Fruit fly (Drosophila melanogaster) whole organism, embryonic: ENCODE measurements around the gene Sf3b6.

ENCODE experiments used
- ATbp ChIP-seq: fragments of 200-800 bp; sonication (Bioruptor generic); optimal IDR thresholded peaks from 2 replicates; lab custom pipeline; 2017; ENCODE audit warnings: missing biosample characterization, mild to moderate bottlenecking, missing genetic modification characterization, missing genetic modification reagents
- C15 ChIP-seq: fragments of 200-800 bp; sonication (Bioruptor generic); IDR thresholded peaks from 3 replicates; pipeline ENCODE4 v1.3.6; 2022; ENCODE audit warnings: missing biosample characterization, missing genetic modification characterization
- CG15601 ChIP-seq: fragments of 200-800 bp; sonication (Bioruptor generic); optimal IDR thresholded peaks from 3 replicates; lab custom pipeline; 2019; ENCODE audit warnings: missing biosample characterization, mild to moderate bottlenecking, missing genetic modification characterization, moderate library complexity
- CG17328 ChIP-seq: fragments of 200-800 bp; sonication (Bioruptor generic); IDR thresholded peaks from 2 replicates; pipeline ENCODE4 v1.3.6; 2022; ENCODE audit warnings: missing biosample characterization, missing genetic modification characterization
- CG17359 ChIP-seq: fragments of 200-800 bp; sonication (Bioruptor generic); optimal IDR thresholded peaks from 3 replicates; lab custom pipeline; 2018; ENCODE audit warnings: missing biosample characterization, mild to moderate bottlenecking, missing genetic modification characterization, moderate library complexity
- CG18476 ChIP-seq: fragments of 200-800 bp; sonication (Bioruptor generic); optimal IDR thresholded peaks from 2 replicates; lab custom pipeline; 2016; ENCODE audit warnings: missing biosample characterization, mild to moderate bottlenecking, missing genetic modification characterization
- CG18764 ChIP-seq: fragments of 200-800 bp; sonication (Bioruptor generic); optimal IDR thresholded peaks from 3 replicates; lab custom pipeline; 2016; ENCODE audit warnings: missing biosample characterization, missing genetic modification characterization
- CG2889 ChIP-seq: fragments of 200-800 bp; sonication (Bioruptor generic); IDR thresholded peaks from 3 replicates; pipeline ENCODE4 v1.3.6; 2022; ENCODE audit warnings: missing biosample characterization, missing genetic modification characterization
- CG30403 ChIP-seq: fragments of 200-800 bp; sonication (Bioruptor generic); optimal IDR thresholded peaks from 3 replicates; lab custom pipeline; 2016; ENCODE audit warnings: missing biosample characterization, missing genetic modification characterization
- CG34422 ChIP-seq: fragments of 200-800 bp; sonication (Bioruptor generic); IDR thresholded peaks from 3 replicates; pipeline ENCODE4 v1.3.6; 2022; ENCODE audit warnings: missing biosample characterization, missing genetic modification characterization
- CG3726 ChIP-seq: fragments of 200-800 bp; sonication (Bioruptor generic); IDR thresholded peaks from 3 replicates; pipeline ENCODE4, ENCODE4 v1.3.6; 2022; ENCODE audit warnings: missing biosample characterization, missing genetic modification characterization
- CG3838 ChIP-seq: fragments of 200-800 bp; sonication (Bioruptor generic); optimal IDR thresholded peaks from 3 replicates; lab custom pipeline; 2016; ENCODE audit warnings: missing biosample characterization, missing genetic modification characterization
- CG3847 ChIP-seq: fragments of 200-800 bp; sonication (Bioruptor generic); IDR thresholded peaks from 2 replicates; pipeline ENCODE4 v1.3.6; 2022; ENCODE audit warnings: missing biosample characterization, missing genetic modification characterization
- CG4360 ChIP-seq: fragments of 200-800 bp; sonication (Bioruptor generic); IDR thresholded peaks from 2 replicates; pipeline ENCODE4 v1.3.6; 2022; ENCODE audit warnings: missing biosample characterization, missing genetic modification characterization
- CG5245 ChIP-seq: fragments of 200-800 bp; sonication (Bioruptor generic); optimal IDR thresholded peaks from 3 replicates; lab custom pipeline; 2016; ENCODE audit warnings: missing biosample characterization, missing genetic modification characterization
- CG6854 ChIP-seq: fragments of 200-800 bp; sonication (Bioruptor generic); optimal IDR thresholded peaks from 3 replicates; lab custom pipeline; 2017; ENCODE audit warnings: missing biosample characterization, mild to moderate bottlenecking, missing genetic modification characterization
- CG7271 ChIP-seq: fragments of 200-800 bp; sonication (Bioruptor generic); optimal IDR thresholded peaks from 2 replicates; lab custom pipeline; 2018; ENCODE audit warnings: missing biosample characterization, mild to moderate bottlenecking, missing genetic modification characterization, moderate library complexity
- CG8089 ChIP-seq: fragments of 200-800 bp; sonication (Bioruptor generic); optimal IDR thresholded peaks from 3 replicates; lab custom pipeline; 2016; ENCODE audit warnings: missing biosample characterization, missing genetic modification characterization
- CG8924 ChIP-seq: fragments of 200-800 bp; optimal IDR thresholded peaks from 3 replicates; lab custom pipeline; 2019; ENCODE audit warnings: missing biosample characterization, mild to moderate bottlenecking, missing genetic modification characterization, moderate library complexity
- CG9437 ChIP-seq: fragments of 200-800 bp; sonication (Bioruptor generic); optimal IDR thresholded peaks from 2 replicates; lab custom pipeline; 2018; ENCODE audit warnings: missing biosample characterization, mild to moderate bottlenecking, missing genetic modification characterization
- CTCF ChIP-seq: fragments of 200-800 bp; sonication (Bioruptor generic); optimal IDR thresholded peaks from 2 replicates; lab custom pipeline; 2017; ENCODE audit warnings: missing biosample characterization, mild to moderate bottlenecking, missing genetic modification characterization, moderate library complexity
- D ChIP-seq, 2 experiments: fragments of 200-800 bp in 1 of 2; fragments of >200 bp in 1 of 2; sonication (Bioruptor generic) in 1 of 2; optimal IDR thresholded peaks; 2 replicates in 1 of 2; 3 replicates in 1 of 2; lab custom pipeline; 2017; ENCODE audit warnings: mild to moderate bottlenecking in 1 of 2, missing biosample characterization in 1 of 2, missing genetic modification characterization in 1 of 2, missing genetic modification reagents in 1 of 2
- Doc3 ChIP-seq: fragments of 200-800 bp; sonication (Bioruptor generic); IDR thresholded peaks from 3 replicates; pipeline ENCODE4 v1.3.6; 2022; ENCODE audit warnings: missing biosample characterization, missing genetic modification characterization; ENCODE audit not compliant: partially characterized antibody
- Fer2 ChIP-seq: fragments of 200-800 bp; sonication (Bioruptor generic); optimal IDR thresholded peaks from 2 replicates; lab custom pipeline; 2018; ENCODE audit warnings: missing biosample characterization, mild to moderate bottlenecking, missing genetic modification characterization, moderate library complexity
- Hmr ChIP-seq: fragments of 200-800 bp; sonication (Bioruptor generic); optimal IDR thresholded peaks from 3 replicates; lab custom pipeline; 2017; ENCODE audit warnings: mild to moderate bottlenecking, missing biosample characterization, missing genetic modification reagents, missing genetic modification characterization
- Nf-YA ChIP-seq: fragments of 200-800 bp; sonication (Bioruptor generic); IDR thresholded peaks from 2 replicates; pipeline ENCODE4 v1.3.6; 2022; ENCODE audit warnings: missing biosample characterization, missing genetic modification characterization
- Nf-YB ChIP-seq: fragments of 200-800 bp; sonication (Bioruptor generic); optimal IDR thresholded peaks from 3 replicates; lab custom pipeline; 2019; ENCODE audit warnings: missing biosample characterization, mild to moderate bottlenecking, missing genetic modification characterization, moderate library complexity
- Optix ChIP-seq: fragments of 200-800 bp; sonication (Bioruptor generic); IDR thresholded peaks from 3 replicates; pipeline ENCODE4 v1.3.6; 2022; ENCODE audit warnings: missing biosample characterization, missing genetic modification characterization
- Pdp1 ChIP-seq, 2 experiments: fragments of 200-800 bp; sonication (Bioruptor generic); optimal IDR thresholded peaks; 3 replicates each; lab custom pipeline; 2016; ENCODE audit warnings: missing biosample characterization in 2 of 2, missing genetic modification characterization in 2 of 2, mild to moderate bottlenecking in 1 of 2, moderate library complexity in 1 of 2
- Ptx1 ChIP-seq: fragments of 200-800 bp; sonication (Bioruptor generic); IDR thresholded peaks from 2 replicates; pipeline ENCODE4 v1.3.6; 2022; ENCODE audit warnings: missing biosample characterization, missing genetic modification characterization
- Rfx ChIP-seq: fragments of 200-800 bp; sonication (Bioruptor generic); IDR thresholded peaks from 2 replicates; pipeline ENCODE4 v1.3.6; 2022; ENCODE audit warnings: missing biosample characterization, missing genetic modification characterization
- amos ChIP-seq: fragments of 200-800 bp; sonication (Bioruptor generic); IDR thresholded peaks from 2 replicates; pipeline ENCODE4 v1.3.6; 2022; ENCODE audit warnings: missing biosample characterization, missing genetic modification characterization; ENCODE audit not compliant: partially characterized antibody
- aop ChIP-seq: fragments of 200-800 bp; sonication (Bioruptor generic); IDR thresholded peaks from 2 replicates; pipeline ENCODE4 v1.3.6; 2022; ENCODE audit warnings: missing biosample characterization, missing genetic modification characterization
- ase ChIP-seq: fragments of 200-800 bp; sonication (Bioruptor generic); IDR thresholded peaks from 3 replicates; pipeline ENCODE4 v1.3.6; 2022; ENCODE audit warnings: missing biosample characterization, missing genetic modification characterization
- cg ChIP-seq: fragments of 200-800 bp; sonication (Bioruptor generic); optimal IDR thresholded peaks from 3 replicates; lab custom pipeline; 2019; ENCODE audit warnings: missing biosample characterization, mild to moderate bottlenecking, missing genetic modification characterization, moderate library complexity
- crc ChIP-seq: fragments of 200-800 bp; sonication (Bioruptor generic); optimal IDR thresholded peaks from 2 replicates; lab custom pipeline; 2016; ENCODE audit warnings: missing biosample characterization, missing genetic modification characterization
- ewg ChIP-seq: fragments of 200-800 bp; sonication (Bioruptor generic); optimal IDR thresholded peaks from 3 replicates; lab custom pipeline; 2017; ENCODE audit warnings: mild to moderate bottlenecking, missing biosample characterization, missing genetic modification reagents, missing genetic modification characterization
- fd64A ChIP-seq: fragments of 200-800 bp; sonication (Bioruptor generic); optimal IDR thresholded peaks from 3 replicates; lab custom pipeline; 2018; ENCODE audit warnings: missing biosample characterization, mild to moderate bottlenecking, missing genetic modification characterization
- gcm2 ChIP-seq: fragments of 200-800 bp; sonication (Bioruptor generic); optimal IDR thresholded peaks from 2 replicates; lab custom pipeline; 2016; ENCODE audit warnings: missing biosample characterization, missing genetic modification characterization
- hkb ChIP-seq, 2 experiments: fragments of 200-800 bp in 1 of 2; fragments of >200 bp in 1 of 2; sonication (Bioruptor generic) in 1 of 2; IDR thresholded peaks in 1 of 2; optimal IDR thresholded peaks in 1 of 2; 2 replicates each; pipeline versions ENCODE4 v1.3.6 to Lab custom; 2017 to 2022; ENCODE audit warnings: missing biosample characterization in 1 of 2, missing genetic modification characterization in 1 of 2
- jigr1 ChIP-seq: fragments of 200-800 bp; sonication (Bioruptor generic); IDR thresholded peaks from 3 replicates; pipeline ENCODE4 v1.3.6; 2022; ENCODE audit warnings: missing biosample characterization, missing genetic modification characterization
- ken ChIP-seq: fragments of 200-800 bp; sonication (Bioruptor generic); IDR thresholded peaks from 3 replicates; pipeline ENCODE4 v1.3.6; 2022; ENCODE audit warnings: missing biosample characterization, missing genetic modification characterization
- kni ChIP-seq: fragments of 200-800 bp; sonication (Bioruptor generic); optimal IDR thresholded peaks from 3 replicates; lab custom pipeline; 2017; ENCODE audit warnings: mild to moderate bottlenecking, missing biosample characterization, missing genetic modification reagents, missing genetic modification characterization
- peb ChIP-seq: fragments of 200-800 bp; sonication (Bioruptor generic); IDR thresholded peaks from 2 replicates; pipeline ENCODE4 v1.3.6; 2022; ENCODE audit warnings: missing biosample characterization, missing genetic modification characterization
- rib ChIP-seq: fragments of 200-800 bp; sonication (Bioruptor generic); IDR thresholded peaks from 2 replicates; pipeline ENCODE4 v1.3.6; 2022; ENCODE audit warnings: missing biosample characterization, missing genetic modification characterization
- sim ChIP-seq: fragments of 200-800 bp; sonication (Bioruptor generic); IDR thresholded peaks from 2 replicates; pipeline ENCODE4 v1.3.6; 2022; ENCODE audit warnings: missing biosample characterization, missing genetic modification characterization
- sob ChIP-seq: fragments of 200-800 bp; sonication (Bioruptor generic); IDR thresholded peaks from 2 replicates; pipeline ENCODE4 v1.3.6; 2022; ENCODE audit warnings: missing biosample characterization, missing genetic modification characterization
- unpg ChIP-seq: fragments of 200-800 bp; sonication (Bioruptor generic); optimal IDR thresholded peaks from 3 replicates; lab custom pipeline; 2018; ENCODE audit warnings: missing biosample characterization, mild to moderate bottlenecking, missing genetic modification characterization, moderate library complexity
- vfl ChIP-seq: fragments of 200-800 bp; sonication (Bioruptor generic); optimal IDR thresholded peaks from 2 replicates; lab custom pipeline; 2016; ENCODE audit warnings: missing biosample characterization, missing genetic modification characterization
- zfh1 ChIP-seq: fragments of 200-800 bp; sonication (Bioruptor generic); IDR thresholded peaks from 3 replicates; pipeline ENCODE4 v1.3.6; 2022; ENCODE audit warnings: missing biosample characterization, missing genetic modification characterization

Gene Sf3b6

dm6 chr3L:6181776-6182175, 11.2 kb downstream of the Sf3b6 start, which contains the start of gene CG10274:
CG10274 (minus strand) TSS chr3L:6181829.
- TF ChIP-seq CG3847 (GFP tag; lab: Robert Waterston, UW) (peak; percentile 78), Hmr (GFP tag; lab: Kevin White, UChicago) (no peak), Pdp1 (GFP tag; optimal IDR thresholded peaks at IDR 0.05; lab: Kevin White, UChicago) (peak in 1 of 2 experiments; percentile 67), CG18764 (GFP tag; lab: Kevin White, UChicago) (peak; percentile 72), D (optimal IDR thresholded peaks at IDR 0.05; lab: Kevin White, UChicago) (no peak), D (GFP tag; optimal IDR thresholded peaks at IDR 0.05; lab: Kevin White, UChicago) (peak; percentile 29), rib (0 out of 2 replicates have a peak, but pooled peaks have one; percentile 31), Nf-YB (GFP tag; lab: Kevin White, UChicago) (peak; percentile 46), C15 (GFP tag; lab: Robert Waterston, UW) (no peak; the same call in 2 of the 3 replicates), CG6854 (GFP tag; lab: Kevin White, UChicago) (no peak), unpg (GFP tag; lab: Kevin White, UChicago) (no peak), Rfx (GFP tag; lab: Robert Waterston, UW) (peak; percentile 86), crc (peak; percentile 44), Optix (GFP tag; lab: Robert Waterston, UW) (no peak), sim (GFP tag; lab: Robert Waterston, UW) (no peak), CG2889 (GFP tag; lab: Robert Waterston, UW) (0 out of 3 replicates have a peak, but pooled peaks have one; percentile 38), CG34422 (GFP tag; lab: Robert Waterston, UW) (peak; percentile 77; the same call in 2 of the 3 replicates), CG17328 (peak; percentile 49; the same call in 1 of the 2 replicates), ken (GFP tag; lab: Robert Waterston, UW) (peak; percentile 55; the same call in 2 of the 3 replicates), CG5245 (GFP tag; lab: Kevin White, UChicago) (peak; percentile 47), CG17359 (tag; lab: Kevin White, UChicago) (no peak), jigr1 (no peak), peb (GFP tag; lab: Robert Waterston, UW) (peak; percentile 48; the same call in 1 of the 2 replicates), vfl (GFP tag; lab: Kevin White, UChicago) (no peak), CG18476 (GFP tag; lab: Kevin White, UChicago) (peak; percentile 44), gcm2 (GFP tag; lab: Kevin White, UChicago) (peak; percentile 54), fd64A (GFP tag; lab: Kevin White, UChicago) (no peak), cg (no peak), CG9437 (GFP tag; lab: Kevin White, UChicago) (peak; percentile 67), Nf-YA (no peak), CG30403 (GFP tag; lab: Kevin White, UChicago) (peak; percentile 90), ewg (GFP tag; lab: Kevin White, UChicago) (peak; percentile 61), hkb (optimal IDR thresholded peaks at IDR 0.05; lab: Kevin White, UChicago) (no peak), hkb (GFP tag; IDR thresholded peaks at IDR 0.05; lab: Robert Waterston, UW) (peak; percentile 37; the same call in 1 of the 2 replicates), Fer2 (tag; lab: Kevin White, UChicago) (peak; percentile 72), ATbp (GFP tag; lab: Kevin White, UChicago) (no peak), CG4360 (no peak), ase (0 out of 3 replicates have a peak, but pooled peaks have one; percentile 13), CG8924 (peak; percentile 79), CG7271 (tag; lab: Kevin White, UChicago) (peak; percentile 33), Doc3 (no peak), CG8089 (peak; percentile 36), zfh1 (GFP tag; lab: Robert Waterston, UW) (peak; percentile 53; the same call in 1 of the 3 replicates), CG3838 (GFP tag; lab: Kevin White, UChicago) (peak; percentile 50), Ptx1 (GFP tag; lab: Robert Waterston, UW) (peak; percentile 76), amos (GFP tag; lab: Robert Waterston, UW) (no peak), CG3726 (GFP tag; lab: Robert Waterston, UW) (no peak), aop (no peak), sob (GFP tag; lab: Robert Waterston, UW) (peak; percentile 84), CG15601 (tag; lab: Kevin White, UChicago) (no peak), kni (no peak), CTCF (GFP tag; lab: Kevin White, UChicago) (no peak)
